Worm (Caenorhabditis elegans): ENCODE results near the gene nspd-4.
A peak's percentile ranks its signal among the peaks of the same experiment; 100 is the strongest.

The nspd-4 gene

DNA sequence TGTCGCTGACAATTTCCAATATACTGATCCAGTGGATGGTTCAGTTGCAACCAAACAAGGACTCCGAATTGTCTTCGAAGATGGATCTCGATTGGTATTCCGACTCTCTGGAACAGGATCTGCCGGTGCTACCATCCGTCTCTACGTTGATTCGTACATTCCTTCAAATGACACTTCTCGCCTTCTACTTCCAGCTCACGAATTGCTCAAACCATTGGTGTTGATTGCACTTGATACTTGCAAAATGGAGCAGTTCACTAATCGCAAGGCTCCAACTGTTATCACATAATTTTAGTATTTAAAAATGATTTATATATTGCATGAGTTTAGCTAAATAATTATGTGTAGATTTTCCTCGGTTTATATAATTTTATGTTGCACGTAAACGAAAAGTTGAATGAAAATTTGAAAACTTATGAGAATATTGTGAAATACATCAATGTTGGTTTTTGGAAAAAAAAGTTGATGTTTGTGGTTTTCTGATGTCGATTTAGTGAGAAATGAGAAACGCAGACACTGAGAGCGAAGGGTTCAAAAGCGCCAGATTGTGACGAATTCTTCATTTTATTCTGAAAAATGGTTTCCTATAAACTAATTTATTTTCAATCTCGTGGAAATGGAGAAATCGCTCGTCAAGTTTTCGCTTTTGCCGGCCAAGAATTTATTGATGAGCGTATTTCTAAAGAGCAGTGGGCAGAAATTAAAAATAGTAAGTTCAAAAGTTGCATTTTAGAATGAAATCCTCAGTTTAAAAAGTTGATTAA lies 48.8 kb downstream of the nspd-4 start, which contains the start of gene gst-9 (continued):
- no peak for TF ChIP-seq hlh-26 (GFP tag; conservative IDR thresholded peaks at IDR 0.05)
- no peak for TF ChIP-seq Y95B8A.8 (GFP tag; IDR thresholded peaks at IDR 0.05)
- no peak for TF ChIP-seq mes-4 (tag; optimal IDR thresholded peaks at IDR 0.05)
- TF ChIP-seq tbp1 (GFP tag; optimal IDR thresholded peaks at IDR 0.05), result peak; percentile 52
- TF ChIP-seq rec-8 (tag; optimal IDR thresholded peaks at IDR 0.05), result no peak
- peak; percentile 6 for TF ChIP-seq madf-10 (tag; optimal IDR thresholded peaks at IDR 0.05)
- no peak for TF ChIP-seq F22D6.2 (tag; optimal IDR thresholded peaks at IDR 0.05)
- TF ChIP-seq hlh-12 (tag; optimal IDR thresholded peaks at IDR 0.05), result no peak
- no peak for TF ChIP-seq B0019.2 (GFP tag; conservative IDR thresholded peaks at IDR 0.05)
- no peak for TF ChIP-seq tbx-9 (tag; optimal IDR thresholded peaks at IDR 0.05; ENCODE audit: borderline replicate concordance)
- no peak for TF ChIP-seq hmg-20 (GFP tag; IDR thresholded peaks at IDR 0.05)
- TF ChIP-seq nhr-179 (tag; optimal IDR thresholded peaks at IDR 0.05), result no peak
- TF ChIP-seq pha-4 (tag; optimal IDR thresholded peaks at IDR 0.05), result no peak
- TF ChIP-seq ceh-40 (GFP tag; IDR thresholded peaks at IDR 0.05), result 0 out of 2 replicates have a peak, but pooled peaks have one; percentile 13
- peak; percentile 83 for TF ChIP-seq Y53G8AR.9 (GFP tag; conservative IDR thresholded peaks at IDR 0.05)
- no peak for TF ChIP-seq hsf-1 (GFP tag; IDR thresholded peaks at IDR 0.05)
- TF ChIP-seq dox-1 (GFP tag; IDR thresholded peaks at IDR 0.05), result peak; percentile 55
- no peak for TF ChIP-seq sea-2 (GFP tag; IDR thresholded peaks at IDR 0.05)
- TF ChIP-seq bed-1 (GFP tag; IDR thresholded peaks at IDR 0.05), result no peak
- TF ChIP-seq egrh-3 (GFP tag; IDR thresholded peaks at IDR 0.05), result no peak
- TF ChIP-seq K12H6.12 (tag; optimal IDR thresholded peaks at IDR 0.05), result no peak
- TF ChIP-seq mcd-1 (GFP tag; IDR thresholded peaks at IDR 0.05), result peak; percentile 30; the same call in 1 of the 2 replicates
- peak; percentile 55; the same call in 1 of the 2 replicates for TF ChIP-seq madf-6 (GFP tag; IDR thresholded peaks at IDR 0.05)
- no peak for TF ChIP-seq B0035.1 (tag; optimal IDR thresholded peaks at IDR 0.05)
- TF ChIP-seq B0261.1 (tag; optimal IDR thresholded peaks at IDR 0.05), result no peak
- TF ChIP-seq ceh-58 (GFP tag; IDR thresholded peaks at IDR 0.05), result no peak
- no peak for TF ChIP-seq snpc-1.1 (tag; optimal IDR thresholded peaks at IDR 0.05; ENCODE audit: insufficient read depth)
- no peak for TF ChIP-seq bed-2 (GFP tag; IDR thresholded peaks at IDR 0.05)
- no peak for TF ChIP-seq F37B4.10 (GFP tag; IDR thresholded peaks at IDR 0.05)
- no peak for TF ChIP-seq Y67H2A.10 (GFP tag; conservative IDR thresholded peaks at IDR 0.05)
- TF ChIP-seq lin-35 (GFP tag; optimal IDR thresholded peaks at IDR 0.05), result peak in 1 of 3 experiments; percentile 49
- TF ChIP-seq nfya-2 (GFP tag; IDR thresholded peaks at IDR 0.05), result no peak
- 0 out of 2 replicates have a peak, but pooled peaks have one; percentile 53 for TF ChIP-seq pbrm-1 (GFP tag; IDR thresholded peaks at IDR 0.05)
- no peak for TF ChIP-seq dpl-1 (GFP tag; optimal IDR thresholded peaks at IDR 0.05)
- TF ChIP-seq F57A8.1 (GFP tag; optimal IDR thresholded peaks at IDR 0.05), result no peak
- peak; percentile 60 for TF ChIP-seq attf-5 (GFP tag; optimal IDR thresholded peaks at IDR 0.05)
- no peak for TF ChIP-seq ztf-3 (GFP tag; optimal IDR thresholded peaks at IDR 0.05)
- no peak for TF ChIP-seq zfh-2 (GFP tag; conservative IDR thresholded peaks at IDR 0.05)
- no peak for TF ChIP-seq C17E4.6 (GFP tag; IDR thresholded peaks at IDR 0.05)
- 0 out of 2 replicates have a peak, but pooled peaks have one; percentile 5 for TF ChIP-seq cebp-2 (GFP tag; IDR thresholded peaks at IDR 0.05)
- no peak for TF ChIP-seq nfyb-1 (GFP tag; IDR thresholded peaks at IDR 0.05)
- no peak for TF ChIP-seq T26A5.8 (tag; optimal IDR thresholded peaks at IDR 0.05)
- TF ChIP-seq dpff-1 (tag; optimal IDR thresholded peaks at IDR 0.05), result no peak
- peak; percentile 44 for TF ChIP-seq F57C9.4 (tag; optimal IDR thresholded peaks at IDR 0.05)
- no peak for TF ChIP-seq ceh-100 (GFP tag; IDR thresholded peaks at IDR 0.05)
- TF ChIP-seq zim-3 (tag; optimal IDR thresholded peaks at IDR 0.05), result peak; percentile 11
- TF ChIP-seq ccch-3 (GFP tag; optimal IDR thresholded peaks at IDR 0.05), result no peak
- TF ChIP-seq athp-1 (tag; optimal IDR thresholded peaks at IDR 0.05), result no peak
